Fruit fly (Drosophila melanogaster) whole organism, pupa: ENCODE results near the gene fz.

Experiments used
- CG10348 ChIP-seq: fragments of 200-800 bp; sonication (Bioruptor generic); IDR thresholded peaks from 2 replicates; pipeline ENCODE4 v1.3.6; 2022; ENCODE audit warnings: missing biosample characterization, missing genetic modification characterization
- CG12605 ChIP-seq: fragments of 200-800 bp; sonication (Bioruptor generic); IDR thresholded peaks from 2 replicates; pipeline ENCODE4 v1.3.6; 2022; ENCODE audit warnings: missing biosample characterization, missing genetic modification characterization
- CG13204 ChIP-seq: fragments of 200-800 bp; sonication (Bioruptor generic); optimal IDR thresholded peaks from 2 replicates; lab custom pipeline; 2018; ENCODE audit warnings: missing biosample characterization, mild to moderate bottlenecking, missing genetic modification characterization, moderate library complexity
- CG14655 ChIP-seq: fragments of 200-800 bp; sonication (Bioruptor generic); optimal IDR thresholded peaks from 3 replicates; lab custom pipeline; 2017; ENCODE audit warnings: mild to moderate bottlenecking, missing biosample characterization, missing genetic modification reagents, missing genetic modification characterization
- CG15710 ChIP-seq: fragments of 200-800 bp; sonication (Bioruptor generic); optimal IDR thresholded peaks from 2 replicates; lab custom pipeline; 2018; ENCODE audit warnings: missing biosample characterization, mild to moderate bottlenecking, missing genetic modification characterization, moderate library complexity
- CG17806 ChIP-seq: fragments of 200-800 bp; sonication (Bioruptor generic); optimal IDR thresholded peaks from 2 replicates; lab custom pipeline; 2018; ENCODE audit warnings: missing biosample characterization, mild to moderate bottlenecking, missing genetic modification characterization, moderate library complexity
- CG32121 ChIP-seq: fragments of 200-800 bp; sonication (Bioruptor generic); IDR thresholded peaks from 2 replicates; pipeline ENCODE4 v1.3.6; 2022; ENCODE audit warnings: missing biosample characterization, missing genetic modification characterization
- CG34367 ChIP-seq: fragments of 200-800 bp; sonication (Bioruptor generic); optimal IDR thresholded peaks from 2 replicates; lab custom pipeline; 2018; ENCODE audit warnings: missing biosample characterization, mild to moderate bottlenecking, missing genetic modification characterization
- CG4496 ChIP-seq: fragments of 200-800 bp; sonication (Bioruptor generic); IDR thresholded peaks from 3 replicates; pipeline ENCODE4 v1.3.6; 2022; ENCODE audit warnings: missing biosample characterization, missing genetic modification characterization
- CG8159 ChIP-seq: fragments of 200-800 bp; sonication (Bioruptor generic); optimal IDR thresholded peaks from 3 replicates; lab custom pipeline; 2018; ENCODE audit warnings: missing biosample characterization, mild to moderate bottlenecking, missing genetic modification characterization, moderate library complexity
- CG8301 ChIP-seq: fragments of 200-800 bp; sonication (Bioruptor generic); optimal IDR thresholded peaks from 2 replicates; lab custom pipeline; 2018; ENCODE audit warnings: missing biosample characterization, mild to moderate bottlenecking, missing genetic modification characterization
- CG9948 ChIP-seq: fragments of 200-800 bp; sonication (Bioruptor generic); optimal IDR thresholded peaks from 2 replicates; lab custom pipeline; 2018; ENCODE audit warnings: missing biosample characterization, mild to moderate bottlenecking, missing genetic modification characterization, moderate library complexity
- D1 ChIP-seq: fragments of 200-800 bp; sonication (Bioruptor generic); optimal IDR thresholded peaks from 2 replicates; lab custom pipeline; 2018; ENCODE audit warnings: missing biosample characterization, mild to moderate bottlenecking, missing genetic modification characterization, moderate library complexity
- EcR ChIP-seq: fragments of 200-800 bp; sonication (Bioruptor generic); optimal IDR thresholded peaks from 3 replicates; lab custom pipeline; 2019; ENCODE audit warnings: missing biosample characterization, missing genetic modification characterization, mild to moderate bottlenecking, moderate library complexity, missing genetic modification reagents
- Ets98B ChIP-seq: fragments of 200-800 bp; sonication (Bioruptor generic); IDR thresholded peaks from 2 replicates; pipeline ENCODE4 v1.3.6; 2022; ENCODE audit warnings: missing biosample characterization, missing genetic modification characterization
- Pif1A ChIP-seq: fragments of 200-800 bp; sonication (Bioruptor generic); optimal IDR thresholded peaks from 3 replicates; lab custom pipeline; 2016; ENCODE audit warnings: missing biosample characterization, missing genetic modification characterization
- Pif1B ChIP-seq: fragments of 200-800 bp; sonication (Bioruptor generic); optimal IDR thresholded peaks from 3 replicates; lab custom pipeline; 2016; ENCODE audit warnings: missing biosample characterization, missing genetic modification characterization
- Snoo ChIP-seq: fragments of 200-800 bp; sonication (Bioruptor generic); optimal IDR thresholded peaks from 3 replicates; lab custom pipeline; 2017; ENCODE audit warnings: missing biosample characterization, mild to moderate bottlenecking, missing genetic modification characterization, inconsistent platforms
- fd96Ca ChIP-seq: fragments of 200-800 bp; sonication (Bioruptor generic); IDR thresholded peaks from 3 replicates; pipeline ENCODE4 v1.3.6; 2022; ENCODE audit warnings: missing biosample characterization, missing genetic modification characterization
- gl ChIP-seq: fragments of 200-800 bp; sonication (Bioruptor generic); optimal IDR thresholded peaks from 2 replicates; lab custom pipeline; 2018; ENCODE audit warnings: missing biosample characterization, mild to moderate bottlenecking, missing genetic modification characterization
- rn ChIP-seq: fragments of 200-800 bp; sonication (Bioruptor generic); IDR thresholded peaks from 2 replicates; pipeline ENCODE4 v1.3.6; 2022; ENCODE audit warnings: missing biosample characterization, missing genetic modification characterization

The fz gene

dm6 chr3L:14409419-14410145 is 135.4 kb downstream of the fz start, which contains the start of gene stwl:
TSS of gene stwl (minus strand) at chr3L:14409939.
- TF ChIP-seq CG17806 (tag; lab: Kevin White, UChicago): no peak
- 0 out of 3 replicates have a peak, but pooled peaks have one; percentile 6 for TF ChIP-seq fd96Ca (GFP tag; lab: Robert Waterston, UW)
- TF ChIP-seq CG4496 (GFP tag; lab: Robert Waterston, UW): peak; percentile 50; the same call in 2 of the 3 replicates
- no peak; the same call in 1 of the 2 replicates for TF ChIP-seq CG10348 (GFP tag; lab: Robert Waterston, UW)
- TF ChIP-seq CG8159 (tag; lab: Kevin White, UChicago): peak; percentile 2
- TF ChIP-seq rn: peak; percentile 51; the same call in 1 of the 2 replicates
- no peak for TF ChIP-seq CG12605 (GFP tag; lab: Robert Waterston, UW)
- TF ChIP-seq CG9948: peak; percentile 16
- TF ChIP-seq D1 (tag; lab: Kevin White, UChicago): peak; percentile 78
- no peak for TF ChIP-seq Pif1B

DNA sequence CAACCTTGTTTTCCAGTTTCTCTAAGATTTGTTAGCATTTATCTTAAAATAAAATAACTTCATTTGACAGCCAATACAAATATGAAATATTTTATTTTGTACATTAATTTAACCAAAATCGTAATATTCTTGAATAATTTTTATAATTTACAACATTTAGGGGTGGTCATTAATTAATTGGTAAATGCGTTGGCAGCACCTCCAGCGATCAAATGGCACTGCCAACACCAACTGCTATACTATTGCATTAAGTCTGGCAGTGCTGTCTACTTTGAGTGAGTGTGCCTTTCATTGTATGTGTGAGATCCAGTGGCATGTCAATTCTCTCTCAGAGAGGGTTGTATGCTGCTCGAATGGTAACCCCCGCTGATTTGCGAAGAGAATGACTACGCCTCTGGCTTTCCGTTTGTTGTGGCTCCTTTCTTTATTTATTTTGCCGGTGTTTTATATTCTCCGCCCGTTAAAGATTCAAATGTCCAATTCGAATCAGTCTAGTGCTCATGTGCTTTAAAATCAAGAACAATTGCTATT is 136.1 kb downstream of the fz start, which contains the start of gene CG3919:
TSS of gene CG3919 (plus strand) at position 481 of the 531 bp plus-strand sequence.
- peak; percentile 64 for TF ChIP-seq CG17806 (tag; lab: Kevin White, UChicago)
- peak; percentile 74 for TF ChIP-seq CG14655
- TF ChIP-seq CG9948: peak; percentile 62
- peak; percentile 66 for TF ChIP-seq CG13204
- peak; percentile 34 for TF ChIP-seq Snoo (tag; lab: Kevin White, UChicago)
- TF ChIP-seq rn: peak; percentile 46
- TF ChIP-seq Pif1A (GFP tag; lab: Kevin White, UChicago): peak; percentile 93
- TF ChIP-seq fd96Ca (GFP tag; lab: Robert Waterston, UW): peak; percentile 87
- TF ChIP-seq gl (tag; lab: Kevin White, UChicago): peak; percentile 66
- TF ChIP-seq CG34367 (tag; lab: Kevin White, UChicago): peak; percentile 34
- peak; percentile 50 for TF ChIP-seq CG15710
- no peak for TF ChIP-seq CG10348 (GFP tag; lab: Robert Waterston, UW)
- peak; percentile 90 for TF ChIP-seq Ets98B (GFP tag; lab: Robert Waterston, UW)
- TF ChIP-seq D1 (tag; lab: Kevin White, UChicago): peak; percentile 9
- TF ChIP-seq CG12605 (GFP tag; lab: Robert Waterston, UW): peak; percentile 59
- no peak for TF ChIP-seq EcR (GFP tag; lab: Kevin White, UChicago)
- peak; percentile 53 for TF ChIP-seq CG8301 (tag; lab: Kevin White, UChicago)
- TF ChIP-seq CG8159 (tag; lab: Kevin White, UChicago): peak; percentile 87
- TF ChIP-seq CG4496 (GFP tag; lab: Robert Waterston, UW): peak; percentile 80
- peak; percentile 65 for TF ChIP-seq CG32121
- TF ChIP-seq Pif1B: peak; percentile 83

DNA sequence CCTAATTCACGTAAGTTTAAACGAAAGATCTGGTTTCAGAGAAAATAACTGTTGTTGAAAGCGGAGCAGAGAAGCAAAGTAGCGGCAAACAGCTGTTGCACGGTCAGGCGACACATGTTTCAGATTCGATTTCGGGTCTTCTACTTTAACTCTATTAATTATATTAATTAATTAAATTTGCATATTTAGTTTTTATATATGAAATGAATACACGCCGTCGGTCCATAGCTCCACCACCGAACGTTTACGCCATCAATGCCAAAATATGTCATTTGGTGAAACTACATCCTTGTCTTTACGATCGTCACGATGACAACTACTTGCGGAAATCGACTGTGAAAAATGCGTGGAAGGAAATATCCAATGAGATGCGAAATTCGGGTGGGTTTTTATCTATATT is 136.7 kb downstream of the fz start:
- TF ChIP-seq CG13204 (no peak), CG8301 (tag; lab: Kevin White, UChicago) (peak; percentile 34), CG14655 (peak; percentile 56), Pif1A (GFP tag; lab: Kevin White, UChicago) (peak; percentile 63), D1 (tag; lab: Kevin White, UChicago) (peak; percentile 55), CG8159 (tag; lab: Kevin White, UChicago) (peak; percentile 53), rn (no peak), CG10348 (GFP tag; lab: Robert Waterston, UW) (no peak), gl (tag; lab: Kevin White, UChicago) (no peak), CG12605 (GFP tag; lab: Robert Waterston, UW) (peak; percentile 28; the same call in 1 of the 2 replicates), CG34367 (tag; lab: Kevin White, UChicago) (peak; percentile 48), CG15710 (peak; percentile 49), CG4496 (GFP tag; lab: Robert Waterston, UW) (peak; percentile 75), Pif1B (peak; percentile 73), Ets98B (GFP tag; lab: Robert Waterston, UW) (peak; percentile 56), Snoo (tag; lab: Kevin White, UChicago) (peak; percentile 37), CG9948 (peak; percentile 47), fd96Ca (GFP tag; lab: Robert Waterston, UW) (no peak; the same call in 2 of the 3 replicates), CG32121 (no peak), EcR (GFP tag; lab: Kevin White, UChicago) (no peak), CG17806 (tag; lab: Kevin White, UChicago) (peak; percentile 53)
